Fruit fly (Drosophila melanogaster): Measurements from ENCODE around the gene Grip.

Grip gene

DNA sequence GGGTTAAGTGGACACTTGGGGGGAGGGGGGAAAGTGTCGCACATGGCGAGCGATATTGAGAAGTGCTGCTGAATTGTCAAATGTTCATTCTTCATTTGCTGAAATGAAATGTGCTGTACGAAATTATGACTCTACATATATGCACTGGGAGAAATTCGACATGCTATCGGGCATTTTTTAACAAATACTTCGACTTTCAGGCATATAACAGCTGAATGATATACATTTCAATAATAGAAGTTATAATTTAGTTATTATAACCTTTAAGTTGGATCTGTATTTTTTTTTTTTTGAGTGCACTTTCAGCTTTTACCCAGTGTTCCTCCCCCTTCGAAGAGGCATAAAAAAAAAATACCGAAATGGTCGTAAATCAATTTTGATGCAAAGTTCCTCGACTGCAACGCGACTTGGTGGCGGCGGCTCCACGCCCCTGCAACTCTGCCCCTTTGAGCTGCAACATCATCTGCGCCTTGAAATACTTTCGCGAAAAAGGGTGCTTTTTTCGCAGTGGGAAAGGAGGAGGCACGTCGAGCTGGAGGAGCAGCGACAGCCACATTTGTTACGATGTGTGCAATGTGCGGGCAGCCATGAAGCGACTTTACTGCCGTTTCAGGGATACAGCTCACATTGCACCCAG lies 7.4 kb downstream of the Grip start (continued):
- TF ChIP-seq Stat92E (GFP tag; optimal IDR thresholded peaks at IDR 0.05) (no peak), CG3065 (GFP tag; optimal IDR thresholded peaks at IDR 0.05) (no peak), CG6654 (GFP tag; optimal IDR thresholded peaks at IDR 0.05) (no peak), Ravus (GFP tag; IDR thresholded peaks at IDR 0.05) (no peak; the same call in 1 of the 2 replicates), CG4360 (GFP tag; IDR thresholded peaks at IDR 0.05) (no peak), CG6272 (GFP tag; IDR thresholded peaks at IDR 0.05) (no peak), tup (GFP tag; optimal IDR thresholded peaks at IDR 0.05) (no peak), CG11696 (GFP tag; IDR thresholded peaks at IDR 0.05) (no peak), CG12104 (GFP tag; optimal IDR thresholded peaks at IDR 0.05) (no peak), btn (GFP tag; optimal IDR thresholded peaks at IDR 0.05) (no peak), CG11504 (tag; optimal IDR thresholded peaks at IDR 0.05) (peak; percentile 16), CG2678 (tag; optimal IDR thresholded peaks at IDR 0.05) (peak; percentile 22), CG17612 (GFP tag; IDR thresholded peaks at IDR 0.05) (no peak), HHEX (GFP tag; optimal IDR thresholded peaks at IDR 0.05) (no peak), CG10147 (GFP tag; optimal IDR thresholded peaks at IDR 0.05) (no peak), sc (optimal IDR thresholded peaks at IDR 0.05) (no peak), sc (GFP tag; optimal IDR thresholded peaks at IDR 0.05) (no peak), Mad (GFP tag; optimal IDR thresholded peaks at IDR 0.05) (no peak), CG1792 (GFP tag; optimal IDR thresholded peaks at IDR 0.05) (no peak), Kr (GFP tag; optimal IDR thresholded peaks at IDR 0.05) (no peak), CG3281 (GFP tag; optimal IDR thresholded peaks at IDR 0.05) (no peak), Fer1 (GFP tag; optimal IDR thresholded peaks at IDR 0.05) (no peak), maf-S (GFP tag; optimal IDR thresholded peaks at IDR 0.05) (no peak), CG30020 (tag; optimal IDR thresholded peaks at IDR 0.05) (no peak), CG14050 (GFP tag; IDR thresholded peaks at IDR 0.05) (no peak), Xbp1 (GFP tag; optimal IDR thresholded peaks at IDR 0.05) (peak; percentile 32), B-H2 (GFP tag; optimal IDR thresholded peaks at IDR 0.05) (no peak), CG10321 (GFP tag; IDR thresholded peaks at IDR 0.05) (0 out of 2 replicates have a peak, but pooled peaks have one; percentile 13), Dp (GFP tag; optimal IDR thresholded peaks at IDR 0.05) (no peak), chinmo (GFP tag; IDR thresholded peaks at IDR 0.05; ENCODE audit: partially characterized antibody) (no peak), CG16815 (GFP tag; optimal IDR thresholded peaks at IDR 0.05) (no peak), Xrp1 (GFP tag; IDR thresholded peaks at IDR 0.05) (peak; percentile 41; the same call in 1 of the 2 replicates), CG30403 (GFP tag; optimal IDR thresholded peaks at IDR 0.05) (peak; percentile 46), C15 (GFP tag; IDR thresholded peaks at IDR 0.05) (no peak), Hey (tag; optimal IDR thresholded peaks at IDR 0.05) (no peak), CG11085 (GFP tag; IDR thresholded peaks at IDR 0.05) (no peak), MESR4 (GFP tag; optimal IDR thresholded peaks at IDR 0.05) (no peak), CG17186 (GFP tag; optimal IDR thresholded peaks at IDR 0.05) (no peak), HLH3B (GFP tag; IDR thresholded peaks at IDR 0.05) (no peak), CG14441 (GFP tag; IDR thresholded peaks at IDR 0.05) (peak; percentile 35; the same call in 1 of the 2 replicates), chif (GFP tag; optimal IDR thresholded peaks at IDR 0.05) (peak in 1 of 2 experiments; percentile 24), hth (optimal IDR thresholded peaks at IDR 0.05) (no peak), Rfx (GFP tag; IDR thresholded peaks at IDR 0.05) (no peak; the same call in 1 of the 2 replicates), disco-r (GFP tag; optimal IDR thresholded peaks at IDR 0.05) (no peak), Scr (GFP tag; IDR thresholded peaks at IDR 0.05; ENCODE audit: partially characterized antibody) (no peak), CG12769 (tag; optimal IDR thresholded peaks at IDR 0.05) (peak; percentile 12), HLH54F (GFP tag; optimal IDR thresholded peaks at IDR 0.05) (no peak), chm (GFP tag; IDR thresholded peaks at IDR 0.05) (no peak), CG7556 (GFP tag; optimal IDR thresholded peaks at IDR 0.05) (no peak), CG8478 (optimal IDR thresholded peaks at IDR 0.05) (no peak), D (optimal IDR thresholded peaks at IDR 0.05) (no peak), D (GFP tag; optimal IDR thresholded peaks at IDR 0.05) (no peak)
